Worm (Caenorhabditis elegans) whole organism, L2 larva: ENCODE results near the gene C33D9.13.

Experiments
- aly-2 ChIP-seq: fragments of 150-350 bp; optimal IDR thresholded peaks from 2 replicates; lab custom pipeline; 2014; ENCODE audit warnings: missing biosample characterization, missing genetic modification characterization
- blmp-1 ChIP-seq: sonication (generic microtip); optimal IDR thresholded peaks from 2 replicates; lab custom pipeline; 2017; ENCODE audit warnings: missing genetic modification characterization, mild to moderate bottlenecking, missing compliant biosample characterization, antibody characterized with exemption, moderate library complexity; ENCODE audit not compliant: insufficient read depth
- ceh-16 ChIP-seq: fragments of 150-350 bp; optimal IDR thresholded peaks from 2 replicates; lab custom pipeline; 2014; ENCODE audit warnings: missing biosample characterization, missing genetic modification characterization
- ceh-82 ChIP-seq: fragments of 150-350 bp; optimal IDR thresholded peaks from 2 replicates; lab custom pipeline; 2014; ENCODE audit warnings: missing biosample characterization, missing genetic modification characterization
- crh-2 ChIP-seq: sonication (generic microtip); optimal IDR thresholded peaks from 2 replicates; lab custom pipeline; 2017; ENCODE audit warnings: missing biosample characterization, missing genetic modification characterization
- dmd-4 ChIP-seq: sonication (generic microtip); optimal IDR thresholded peaks from 2 replicates; lab custom pipeline; 2017; ENCODE audit warnings: missing biosample characterization, missing genetic modification characterization
- egl-27 ChIP-seq: sonication (generic microtip); optimal IDR thresholded peaks from 3 replicates; lab custom pipeline; 2017; ENCODE audit warnings: missing biosample characterization, missing genetic modification reagents, missing genetic modification characterization
- elt-1 ChIP-seq: fragments of 150-350 bp; optimal IDR thresholded peaks from 2 replicates; lab custom pipeline; 2014; ENCODE audit warnings: missing biosample characterization, missing genetic modification characterization
- fos-1 ChIP-seq: fragments of 150-350 bp; optimal IDR thresholded peaks from 2 replicates; lab custom pipeline; 2014; ENCODE audit warnings: missing biosample characterization, missing genetic modification characterization
- lin-11 ChIP-seq: fragments of 150-350 bp; sonication (generic microtip); optimal IDR thresholded peaks from 2 replicates; lab custom pipeline; 2014; ENCODE audit warnings: missing biosample characterization, missing genetic modification characterization, inconsistent platforms, mixed read lengths
- lin-13 ChIP-seq: fragments of 150-350 bp; optimal IDR thresholded peaks from 2 replicates; lab custom pipeline; 2014; ENCODE audit warnings: missing biosample characterization, missing genetic modification reagents, missing genetic modification characterization
- lin-39 ChIP-seq: fragments of 150-350 bp; optimal IDR thresholded peaks from 2 replicates; lab custom pipeline; 2014; ENCODE audit warnings: missing biosample characterization, missing genetic modification reagents, missing genetic modification characterization
- lsy-2 ChIP-seq, 2 experiments: fragments of 150-350 bp in 1 of 2; sonication (generic microtip) in 1 of 2; optimal IDR thresholded peaks; 2 replicates each; lab custom pipeline; 2014 to 2017; ENCODE audit warnings: missing biosample characterization in 2 of 2, missing genetic modification characterization in 2 of 2
- mbf-1 ChIP-seq: sonication (generic microtip); optimal IDR thresholded peaks from 2 replicates; lab custom pipeline; 2017; ENCODE audit warnings: missing biosample characterization, missing genetic modification characterization
- mdl-1 ChIP-seq, 2 experiments: fragments of 150-350 bp in 1 of 2; sonication (generic microtip) in 1 of 2; optimal IDR thresholded peaks; 2 replicates each; lab custom pipeline; 2017; ENCODE audit warnings: missing biosample characterization in 2 of 2, missing genetic modification characterization in 2 of 2
- nhr-10 ChIP-seq: sonication (generic microtip); optimal IDR thresholded peaks from 2 replicates; lab custom pipeline; 2017; ENCODE audit warnings: missing biosample characterization, missing genetic modification characterization
- nhr-11 ChIP-seq: fragments of 150-350 bp; optimal IDR thresholded peaks from 2 replicates; lab custom pipeline; 2014; ENCODE audit warnings: missing biosample characterization, missing genetic modification characterization
- nhr-12 ChIP-seq: fragments of 150-350 bp; optimal IDR thresholded peaks from 2 replicates; lab custom pipeline; 2014; ENCODE audit warnings: missing biosample characterization, missing genetic modification characterization
- nhr-21 ChIP-seq: fragments of 150-350 bp; optimal IDR thresholded peaks from 2 replicates; lab custom pipeline; 2014; ENCODE audit warnings: missing biosample characterization, missing genetic modification characterization
- nhr-23 ChIP-seq: fragments of 150-350 bp; optimal IDR thresholded peaks from 2 replicates; lab custom pipeline; 2014; ENCODE audit warnings: missing biosample characterization, missing genetic modification reagents, missing genetic modification characterization
- nhr-237 ChIP-seq: fragments of 150-350 bp; optimal IDR thresholded peaks from 2 replicates; lab custom pipeline; 2014; ENCODE audit warnings: missing biosample characterization, missing genetic modification characterization
- nhr-25 ChIP-seq: fragments of 150-350 bp; sonication (generic microtip); optimal IDR thresholded peaks from 3 replicates; lab custom pipeline; 2014; ENCODE audit warnings: missing biosample characterization, missing genetic modification characterization
- nhr-6 ChIP-seq: fragments of 150-350 bp; optimal IDR thresholded peaks from 2 replicates; lab custom pipeline; 2014; ENCODE audit warnings: missing biosample characterization, missing genetic modification characterization
- sem-4 ChIP-seq: fragments of 150-350 bp; optimal IDR thresholded peaks from 2 replicates; lab custom pipeline; 2014; ENCODE audit warnings: missing biosample characterization, missing genetic modification reagents, missing genetic modification characterization
- skn-1 ChIP-seq: sonication (generic microtip); optimal IDR thresholded peaks from 2 replicates; lab custom pipeline; 2017; ENCODE audit warnings: missing biosample characterization, missing genetic modification characterization
- sma-3 ChIP-seq: sonication (generic microtip); optimal IDR thresholded peaks from 2 replicates; lab custom pipeline; 2016; ENCODE audit warnings: missing genetic modification reagents, missing genetic modification characterization, missing compliant biosample characterization
- sma-9 ChIP-seq, 2 experiments: fragments of 150-350 bp in 1 of 2; sonication (generic microtip) in 1 of 2; optimal IDR thresholded peaks; 2 replicates each; lab custom pipeline; 2014 to 2016; ENCODE audit warnings: missing genetic modification characterization in 2 of 2, mild to moderate bottlenecking in 1 of 2, missing biosample characterization in 1 of 2, missing compliant biosample characterization in 1 of 2, missing genetic modification reagents in 1 of 2, moderate library complexity in 1 of 2
- snpc-4 ChIP-seq: fragments of 150-350 bp; optimal IDR thresholded peaks from 2 replicates; lab custom pipeline; 2014; ENCODE audit warnings: missing biosample characterization, missing genetic modification characterization
- unc-55 ChIP-seq: fragments of 150-350 bp; sonication (generic microtip); optimal IDR thresholded peaks from 3 replicates; lab custom pipeline; 2014; ENCODE audit warnings: missing biosample characterization, missing genetic modification reagents, missing genetic modification characterization
- unc-62 ChIP-seq: fragments of 150-350 bp; optimal IDR thresholded peaks from 2 replicates; lab custom pipeline; 2014; ENCODE audit warnings: missing biosample characterization, missing genetic modification reagents, missing genetic modification characterization
- ztf-1 ChIP-seq: fragments of 200-800 bp; sonication (Bioruptor generic); conservative IDR thresholded peaks from 2 replicates; pipeline ENCODE4 v1.3.6; 2022; ENCODE audit warnings: missing genetic modification characterization, missing compliant biosample characterization
- ztf-4 ChIP-seq: fragments of 150-350 bp; optimal IDR thresholded peaks from 2 replicates; lab custom pipeline; 2014; ENCODE audit warnings: missing biosample characterization, missing genetic modification characterization

Gene C33D9.13

ce11 chrIV:8824145-8824833 is 39.2 kb upstream of the C33D9.13 start, which contains the start of the genes col-117 and col-3 (continued):
- TF ChIP-seq egl-27, result peak; percentile 56
- no peak for TF ChIP-seq unc-62 (GFP tag; lab: Kevin White, UChicago)
- no peak for TF ChIP-seq aly-2
- no peak for TF ChIP-seq dmd-4 (tag; lab: Kevin White, UChicago)
- no peak for TF ChIP-seq mdl-1 (tag; optimal IDR thresholded peaks at IDR 0.05; lab: Kevin White, UChicago)
- no peak for TF ChIP-seq ceh-82 (tag; lab: Kevin White, UChicago)
- TF ChIP-seq lin-39 (tag; lab: Kevin White, UChicago), result no peak
- no peak for TF ChIP-seq nhr-11
- peak; percentile 11 for TF ChIP-seq ceh-16 (tag; lab: Kevin White, UChicago)
- peak in 1 of 2 experiments; percentile 3 for TF ChIP-seq lsy-2 (tag; optimal IDR thresholded peaks at IDR 0.05; lab: Kevin White, UChicago)
- TF ChIP-seq lin-11, result no peak
- TF ChIP-seq nhr-237 (tag; lab: Kevin White, UChicago), result no peak
- no peak for TF ChIP-seq snpc-4 (tag; lab: Kevin White, UChicago)
- TF ChIP-seq ztf-4 (tag; lab: Kevin White, UChicago), result no peak
- TF ChIP-seq sma-9 (GFP tag; optimal IDR thresholded peaks at IDR 0.05; lab: Kevin White, UChicago), result peak; percentile 49
- TF ChIP-seq sma-9 (tag; optimal IDR thresholded peaks at IDR 0.05; lab: Kevin White, UChicago), result no peak
- TF ChIP-seq mbf-1 (tag; lab: Kevin White, UChicago), result no peak
- TF ChIP-seq nhr-10 (tag; lab: Kevin White, UChicago), result no peak
- TF ChIP-seq nhr-25 (tag; lab: Kevin White, UChicago), result peak; percentile 78
- TF ChIP-seq nhr-6 (tag; lab: Kevin White, UChicago), result no peak

DNA sequence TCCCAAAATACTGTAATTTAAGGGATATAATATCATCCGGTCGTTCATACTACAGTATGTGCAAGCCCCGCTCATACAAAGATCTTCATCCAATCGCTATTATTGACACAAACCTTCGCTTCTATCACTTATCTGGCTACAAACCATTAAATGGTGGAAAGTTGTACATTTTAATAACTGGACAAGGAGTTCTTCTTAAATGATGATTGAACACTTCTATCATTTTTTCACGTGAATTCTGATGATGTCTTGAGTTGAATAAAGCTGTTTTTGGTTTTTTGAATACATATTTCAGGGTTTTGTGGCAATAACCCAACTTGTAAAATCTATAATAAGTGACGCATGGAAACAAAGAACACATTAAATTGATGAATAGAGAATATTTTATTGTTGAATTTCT is 37.5 kb upstream of the C33D9.13 start:
- peak; percentile 25 for TF ChIP-seq nhr-21 (tag; lab: Kevin White, UChicago)
- TF ChIP-seq sem-4 (tag; lab: Kevin White, UChicago), result no peak
- peak; percentile 24 for TF ChIP-seq crh-2 (tag; lab: Kevin White, UChicago)
- TF ChIP-seq fos-1, result peak; percentile 8
- no peak for TF ChIP-seq unc-55 (GFP tag; lab: Kevin White, UChicago)
- peak; percentile 13 for TF ChIP-seq lin-13
- TF ChIP-seq skn-1 (tag; lab: Kevin White, UChicago), result no peak
- TF ChIP-seq ztf-1, result no peak
- peak; percentile 41 for TF ChIP-seq sma-3 (GFP tag; lab: Kevin White, UChicago)
- peak; percentile 41 for TF ChIP-seq nhr-25 (tag; lab: Kevin White, UChicago)
- no peak for TF ChIP-seq nhr-12 (tag; lab: Kevin White, UChicago)
- TF ChIP-seq nhr-6 (tag; lab: Kevin White, UChicago), result no peak
- TF ChIP-seq elt-1, result no peak

ce11 chrIV:8821147-8821546 is 36.1 kb upstream of the C33D9.13 start, which contains the start of gene T28C6.5:
T28C6.5 (plus strand) TSS chrIV:8821447.
- TF ChIP-seq aly-2, result no peak

ce11 chrIV:8820041-8820440 is 35.0 kb upstream of the C33D9.13 start, which contains the start of gene T28C6.3:
T28C6.3 (plus strand) TSS chrIV:8820341.
- TF ChIP-seq nhr-23 (tag; lab: Kevin White, UChicago), result no peak

DNA sequence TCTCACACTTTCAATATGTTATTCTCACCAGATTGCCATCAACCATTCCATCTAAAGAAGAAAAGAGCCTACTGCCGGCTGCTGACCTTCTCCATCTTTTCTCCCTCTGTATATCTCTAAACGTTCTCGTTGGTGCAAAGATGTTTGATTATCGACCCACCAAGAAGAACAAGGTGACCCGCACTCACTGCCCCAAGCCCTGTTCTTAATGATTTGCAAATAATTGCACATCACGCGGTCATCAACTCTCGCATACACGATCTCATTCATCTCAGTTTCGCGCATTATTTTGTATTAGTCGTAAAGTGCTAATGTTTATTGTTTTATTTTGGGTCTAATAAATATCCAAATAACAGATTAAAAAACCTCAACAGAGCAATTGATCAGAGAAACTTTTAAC is 34.4 kb upstream of the C33D9.13 start:
- TF ChIP-seq sma-3 (GFP tag; lab: Kevin White, UChicago), result no peak
- no peak for TF ChIP-seq unc-55 (GFP tag; lab: Kevin White, UChicago)
- TF ChIP-seq nhr-10 (tag; lab: Kevin White, UChicago), result no peak
- TF ChIP-seq blmp-1 (tag; lab: Kevin White, UChicago), result no peak
- TF ChIP-seq lin-13, result no peak
- peak; percentile 12 for TF ChIP-seq nhr-25 (tag; lab: Kevin White, UChicago)
- no peak for TF ChIP-seq crh-2 (tag; lab: Kevin White, UChicago)
- TF ChIP-seq ztf-4 (tag; lab: Kevin White, UChicago), result no peak
- no peak for TF ChIP-seq nhr-237 (tag; lab: Kevin White, UChicago)
- TF ChIP-seq, all 48 proteins: peak for 1
